Worm (Caenorhabditis elegans) whole organism, L4 larva: ENCODE results near the gene cyn-12.

ENCODE experiments used
- D1046.2 ChIP-seq: fragments of 200-800 bp; sonication (Bioruptor generic); IDR thresholded peaks from 2 replicates; pipeline ENCODE4 v1.3.6; 2022; ENCODE audit warnings: missing genetic modification characterization, missing compliant biosample characterization
- F26F4.8 ChIP-seq: fragments of 200-800 bp; sonication (Bioruptor generic); conservative IDR thresholded peaks from 2 replicates; pipeline ENCODE4 v1.3.6; 2022; ENCODE audit warnings: missing genetic modification characterization, missing compliant biosample characterization
- R02D3.7 ChIP-seq: fragments of 150-350 bp; sonication (generic microtip); optimal IDR thresholded peaks from 3 replicates; lab custom pipeline; 2014; ENCODE audit warnings: missing biosample characterization, missing genetic modification characterization
- ZK337.2 ChIP-seq: fragments of 200-800 bp; sonication (Bioruptor generic); IDR thresholded peaks from 2 replicates; pipeline ENCODE4 v1.3.6; 2022; ENCODE audit warnings: missing genetic modification reagents, missing genetic modification characterization, missing compliant biosample characterization
- aha-1 ChIP-seq: fragments of 150-350 bp; peaks from one replicate; lab custom pipeline; 2014; ENCODE audit warnings: missing biosample characterization, missing genetic modification characterization
- attf-4 ChIP-seq: sonication (generic microtip); optimal IDR thresholded peaks from 3 replicates; lab custom pipeline; 2017; ENCODE audit warnings: missing biosample characterization, missing genetic modification characterization
- ceh-62 ChIP-seq: sonication (generic microtip); optimal IDR thresholded peaks from 2 replicates; lab custom pipeline; 2017; ENCODE audit warnings: missing biosample characterization, missing genetic modification characterization
- ceh-82 ChIP-seq: sonication (generic microtip); optimal IDR thresholded peaks from 2 replicates; lab custom pipeline; 2017; ENCODE audit warnings: missing biosample characterization, missing genetic modification characterization
- dmd-9 ChIP-seq: fragments of 200-800 bp; sonication (Bioruptor generic); IDR thresholded peaks from 2 replicates; pipeline ENCODE4 v1.3.6; 2022; ENCODE audit warnings: missing genetic modification reagents, missing genetic modification characterization, missing compliant biosample characterization
- dpl-1 ChIP-seq: fragments of 150-350 bp; optimal IDR thresholded peaks from 2 replicates; lab custom pipeline; 2014; ENCODE audit warnings: missing biosample characterization, missing genetic modification reagents, missing genetic modification characterization
- fkh-10 ChIP-seq: fragments of 150-350 bp; optimal IDR thresholded peaks from 2 replicates; lab custom pipeline; 2014; ENCODE audit warnings: missing biosample characterization, missing genetic modification reagents, missing genetic modification characterization
- hlh-11 ChIP-seq: fragments of 200-800 bp; sonication (Bioruptor generic); optimal IDR thresholded peaks from 2 replicates; lab custom pipeline; 2018; ENCODE audit warnings: mild to moderate bottlenecking, missing genetic modification characterization, missing compliant biosample characterization
- hlh-30 ChIP-seq: sonication (generic microtip); optimal IDR thresholded peaks from 2 replicates; lab custom pipeline; 2017; ENCODE audit warnings: antibody characterized with exemption, mild to moderate bottlenecking, missing genetic modification characterization, missing compliant biosample characterization; ENCODE audit not compliant: insufficient read depth
- hmg-1.1 ChIP-seq: fragments of 200-800 bp; sonication (Bioruptor generic); IDR thresholded peaks from 2 replicates; pipeline ENCODE4 v1.3.6; 2022; ENCODE audit warnings: missing genetic modification reagents, missing genetic modification characterization, missing compliant biosample characterization
- jun-1 ChIP-seq: fragments of 150-350 bp; optimal IDR thresholded peaks from 2 replicates; lab custom pipeline; 2014; ENCODE audit warnings: missing biosample characterization, missing genetic modification reagents, missing genetic modification characterization
- lin-13 ChIP-seq: fragments of 150-350 bp; optimal IDR thresholded peaks from 2 replicates; lab custom pipeline; 2014; ENCODE audit warnings: missing biosample characterization, missing genetic modification reagents, missing genetic modification characterization
- lin-38 ChIP-seq: fragments of 200-800 bp; sonication (Bioruptor generic); IDR thresholded peaks from 2 replicates; pipeline ENCODE4 v1.3.6; 2022; ENCODE audit warnings: missing genetic modification reagents, missing genetic modification characterization, missing compliant biosample characterization
- lsy-2 ChIP-seq, 2 experiments: fragments of 150-350 bp in 1 of 2; sonication (generic microtip) in 1 of 2; optimal IDR thresholded peaks; 2 replicates each; lab custom pipeline; 2014 to 2017; ENCODE audit warnings: missing biosample characterization in 2 of 2, missing genetic modification characterization in 2 of 2
- madf-5 ChIP-seq, 2 experiments: fragments of 200-800 bp; sonication (Bioruptor generic); IDR thresholded peaks; 2 replicates each; pipeline ENCODE4 v1.3.6; 2022; ENCODE audit warnings: missing compliant biosample characterization in 2 of 2, missing genetic modification characterization in 2 of 2
- madf-9 ChIP-seq: fragments of 200-800 bp; sonication (Bioruptor generic); conservative IDR thresholded peaks from 2 replicates; pipeline ENCODE4 v1.3.6; 2022; ENCODE audit warnings: missing genetic modification reagents, missing genetic modification characterization, missing compliant biosample characterization
- mdl-1 ChIP-seq, 2 experiments: fragments of 150-350 bp in 1 of 2; sonication (generic microtip) in 1 of 2; optimal IDR thresholded peaks; 2 replicates each; lab custom pipeline; 2014 to 2017; ENCODE audit warnings: missing biosample characterization in 2 of 2, missing genetic modification characterization in 2 of 2
- nhr-237 ChIP-seq: sonication (generic microtip); optimal IDR thresholded peaks from 2 replicates; lab custom pipeline; 2017; ENCODE audit warnings: missing biosample characterization, missing genetic modification characterization
- nhr-28 ChIP-seq: fragments of 150-350 bp; optimal IDR thresholded peaks from 2 replicates; lab custom pipeline; 2014; ENCODE audit warnings: missing biosample characterization, missing genetic modification characterization
- pha-4 ChIP-seq, 2 experiments: fragments of 150-350 bp in 1 of 2; fragments of 200-800 bp in 1 of 2; sonication (Bioruptor generic) in 1 of 2; IDR thresholded peaks in 1 of 2; optimal IDR thresholded peaks in 1 of 2; 2 replicates each; pipeline versions ENCODE4 v1.3.6 to Lab custom; 2014 to 2022; ENCODE audit warnings: missing genetic modification characterization in 2 of 2, missing genetic modification reagents in 2 of 2, missing biosample characterization in 1 of 2, missing compliant biosample characterization in 1 of 2
- rbr-2 ChIP-seq: sonication (generic microtip); optimal IDR thresholded peaks from 2 replicates; lab custom pipeline; 2016; ENCODE audit warnings: missing genotype, missing genetic modification characterization, missing compliant biosample characterization
- set-16 ChIP-seq: fragments of 200-800 bp; sonication (Bioruptor generic); IDR thresholded peaks from 2 replicates; pipeline ENCODE4 v1.3.6; 2022; ENCODE audit warnings: missing genetic modification reagents, missing genetic modification characterization, missing compliant biosample characterization
- spr-3 ChIP-seq: fragments of 200-800 bp; sonication (Bioruptor generic); optimal IDR thresholded peaks from 2 replicates; lab custom pipeline; 2018; ENCODE audit warnings: mild to moderate bottlenecking, missing genetic modification characterization, missing compliant biosample characterization
- unc-39 ChIP-seq: sonication (generic microtip); optimal IDR thresholded peaks from 2 replicates; lab custom pipeline; 2017; ENCODE audit warnings: missing biosample characterization, missing genetic modification characterization
- unc-62 ChIP-seq, 3 experiments: fragments of 150-350 bp in 1 of 3; sonication (generic microtip); optimal IDR thresholded peaks in 2 of 3; peaks in 1 of 3; 1 replicate in 1 of 3; 2 replicates in 2 of 3; lab custom pipeline; 2014 to 2017; ENCODE audit warnings: missing biosample characterization in 3 of 3, missing genetic modification characterization in 3 of 3, missing genetic modification reagents in 3 of 3, missing genotype in 1 of 3
- zfp-3 ChIP-seq: fragments of 200-800 bp; sonication (Bioruptor generic); conservative IDR thresholded peaks from 2 replicates; pipeline ENCODE4 v1.3.6; 2022; ENCODE audit warnings: missing genetic modification reagents, missing genetic modification characterization, missing compliant biosample characterization
- zip-2 ChIP-seq: fragments of 150-350 bp; optimal IDR thresholded peaks from 2 replicates; lab custom pipeline; 2014; ENCODE audit warnings: missing biosample characterization, missing genetic modification characterization

Gene cyn-12

DNA sequence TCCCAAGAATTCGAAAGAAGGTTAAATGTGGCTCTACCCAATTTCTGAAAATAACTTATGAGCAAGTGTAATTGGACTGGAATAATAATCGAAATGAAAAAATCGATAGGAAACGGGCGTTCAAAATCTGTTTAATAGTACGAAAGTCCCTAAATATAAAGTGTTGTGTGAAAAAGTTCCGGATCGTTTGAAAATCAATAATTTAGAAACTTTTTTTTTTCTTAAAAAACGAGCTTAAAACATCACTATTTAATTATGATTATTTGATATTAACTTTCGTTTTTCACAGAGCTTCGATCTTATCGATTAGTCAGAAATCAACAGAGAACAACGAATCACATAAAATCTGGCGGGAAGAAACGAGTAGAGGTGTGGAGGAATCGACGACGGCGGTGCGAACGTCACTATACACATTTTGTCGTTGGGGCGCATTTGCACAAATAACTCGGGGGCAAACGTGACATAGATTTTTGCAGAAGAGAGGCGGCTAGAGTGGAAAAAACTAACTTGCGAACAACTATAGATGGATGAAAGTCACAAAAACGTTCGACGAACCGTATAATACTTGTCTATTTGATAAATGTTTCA is 11.7 kb upstream of the cyn-12 start, which contains the start of gene hecd-1 (continued):
- TF ChIP-seq F26F4.8 (GFP tag; lab: Robert Waterston, UW) (no peak), nhr-28 (tag; lab: Kevin White, UChicago) (peak; percentile 40), hmg-1.1 (no peak), unc-39 (tag; lab: Kevin White, UChicago) (no peak), dpl-1 (GFP tag; lab: Kevin White, UChicago) (peak; percentile 20), hlh-11 (peak; percentile 14), attf-4 (tag; lab: Kevin White, UChicago) (no peak), fkh-10 (GFP tag; lab: Kevin White, UChicago) (no peak), ceh-82 (tag; lab: Kevin White, UChicago) (no peak), rbr-2 (tag; lab: Kevin White, UChicago) (no peak), zip-2 (tag; lab: Kevin White, UChicago) (no peak), dmd-9 (GFP tag; lab: Robert Waterston, UW) (no peak), jun-1 (tag; lab: Kevin White, UChicago) (no peak), madf-5 (GFP tag; IDR thresholded peaks at IDR 0.05; lab: Robert Waterston, UW) (no peak), R02D3.7 (tag; lab: Kevin White, UChicago) (no peak), pha-4 (GFP tag; IDR thresholded peaks at IDR 0.05; lab: Robert Waterston, UW) (no peak), pha-4 (tag; optimal IDR thresholded peaks at IDR 0.05; lab: Kevin White, UChicago) (no peak), madf-9 (no peak), lin-13 (GFP tag; lab: Kevin White, UChicago) (no peak), spr-3 (GFP tag; lab: Kevin White, UChicago) (no peak), nhr-237 (tag; lab: Kevin White, UChicago) (no peak), set-16 (GFP tag; lab: Robert Waterston, UW) (no peak), mdl-1 (tag; optimal IDR thresholded peaks at IDR 0.05; lab: Kevin White, UChicago) (peak in 1 of 2 experiments; percentile 25), hlh-30 (tag; lab: Kevin White, UChicago) (peak; percentile 79)

ce11 chrIV:7139143-7139542 is 6.1 kb upstream of the cyn-12 start:
- TF ChIP-seq unc-62 (GFP tag; optimal IDR thresholded peaks at IDR 0.05 in 1 of 2; lab: Kevin White, UChicago) (peak in 1 of 2 experiments; percentile 97), unc-62 (tag; optimal IDR thresholded peaks at IDR 0.05; lab: Kevin White, UChicago) (no peak), dpl-1 (GFP tag; lab: Kevin White, UChicago) (no peak)

DNA sequence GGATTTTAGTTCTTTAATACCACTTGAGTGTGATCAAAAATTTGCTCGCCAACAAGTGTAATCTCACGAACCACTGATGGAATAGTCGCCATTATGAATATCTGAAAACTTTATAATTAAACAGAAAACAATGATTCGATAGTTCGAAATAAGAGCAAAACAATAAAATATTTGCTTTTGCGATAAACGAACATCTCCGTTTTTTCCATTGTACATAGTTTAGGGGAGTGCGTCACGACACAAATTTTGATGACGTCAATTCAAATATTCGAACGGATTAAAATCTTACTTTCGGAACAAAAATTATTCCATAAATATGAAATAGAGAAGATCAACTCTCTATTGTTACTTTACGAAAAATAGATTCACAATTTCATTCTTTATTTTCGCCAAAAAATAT is 966 bp upstream of the cyn-12 start, which contains the start of gene mutd-1:
Gene mutd-1 (minus strand): TSS at position 101 of the 400 bp plus-strand sequence.
- TF ChIP-seq fkh-10 (GFP tag; lab: Kevin White, UChicago) = no peak
- TF ChIP-seq lsy-2 (tag; optimal IDR thresholded peaks at IDR 0.05; lab: Kevin White, UChicago) = peak in 1 of 2 experiments; percentile 6
- TF ChIP-seq aha-1 (tag; lab: Kevin White, UChicago) = peak; percentile 1
- TF ChIP-seq, all 104 proteins: peak for 2

DNA sequence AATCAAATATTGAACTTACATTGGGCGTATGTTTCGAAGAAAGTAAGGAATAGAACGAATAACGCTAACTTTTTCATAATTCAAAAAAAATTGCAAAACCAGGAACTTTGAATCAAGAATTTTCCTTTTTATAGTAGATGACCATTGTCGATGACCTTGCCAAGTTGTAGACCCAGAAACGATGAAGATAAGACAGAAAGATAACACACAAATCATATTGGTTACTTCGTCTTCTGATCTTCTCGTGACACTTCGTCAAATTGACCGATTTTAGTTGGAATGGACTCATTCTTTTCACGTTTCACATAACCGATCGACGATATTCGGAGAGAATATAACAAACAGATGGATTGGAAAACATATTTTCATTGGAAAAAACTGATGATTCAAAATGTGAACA is 1.2 kb downstream of the cyn-12 start, which contains the start of gene grsp-3:
Gene grsp-3 (minus strand): TSS at position 149 of the 400 bp plus-strand sequence.
- TF ChIP-seq ZK337.2 (GFP tag; lab: Robert Waterston, UW) (no peak), hlh-30 (tag; lab: Kevin White, UChicago) (peak; percentile 72), nhr-28 (tag; lab: Kevin White, UChicago) (peak; percentile 46), D1046.2 (no peak), zfp-3 (GFP tag; lab: Robert Waterston, UW) (no peak)

- TF ChIP-seq R02D3.7 (tag; lab: Kevin White, UChicago) = no peak
- no peak for TF ChIP-seq ceh-62 (tag; lab: Kevin White, UChicago)
- TF ChIP-seq lin-13 (GFP tag; lab: Kevin White, UChicago) = no peak
- no peak for TF ChIP-seq pha-4 (GFP tag; IDR thresholded peaks at IDR 0.05; lab: Robert Waterston, UW)
- no peak for TF ChIP-seq pha-4 (tag; optimal IDR thresholded peaks at IDR 0.05; lab: Kevin White, UChicago)
- TF ChIP-seq lin-38 = no peak
- TF ChIP-seq, all 104 proteins: peak for 0
These were observed 11.5 kb downstream of the cyn-12 start, which contains the start of the genes C34D4.10 and str-48 for ce11 chrIV:7121313-7122055. C34D4.10 (minus strand) TSS chrIV:7121413. str-48 (plus strand) TSS chrIV:7122005.
